Worm (Caenorhabditis elegans) whole organism, L1 larva: Measurements from ENCODE around the gene him-5.

Experiments used
- C16A3.4 ChIP-seq: fragments of 150-350 bp; optimal IDR thresholded peaks from 2 replicates; lab custom pipeline; 2014; ENCODE audit warnings: missing biosample characterization, missing genetic modification characterization
- C34B4.2 ChIP-seq: sonication (generic microtip); optimal IDR thresholded peaks from 2 replicates; lab custom pipeline; 2017; ENCODE audit warnings: mild to moderate bottlenecking, missing genetic modification characterization, missing compliant biosample characterization
- Y116A8C.19 ChIP-seq: sonication (generic microtip); optimal IDR thresholded peaks from 2 replicates; lab custom pipeline; 2016; ENCODE audit warnings: missing compliant biosample characterization, missing genetic modification characterization, borderline replicate concordance
- aly-2 ChIP-seq: fragments of 150-350 bp; optimal IDR thresholded peaks from 2 replicates; lab custom pipeline; 2014; ENCODE audit warnings: missing biosample characterization, missing genetic modification characterization
- blmp-1 ChIP-seq: fragments of 150-350 bp; optimal IDR thresholded peaks from 2 replicates; lab custom pipeline; 2014; ENCODE audit warnings: missing biosample characterization, missing genetic modification characterization
- ceh-82 ChIP-seq, 3 experiments: fragments of 150-350 bp in 1 of 3; sonication (generic microtip) in 2 of 3; optimal IDR thresholded peaks; 2 replicates each; lab custom pipeline; 2014 to 2017; ENCODE audit warnings: missing biosample characterization in 3 of 3, missing genetic modification characterization in 3 of 3
- ceh-88 ChIP-seq: fragments of 200-800 bp; sonication (Bioruptor generic); IDR thresholded peaks from 2 replicates; pipeline ENCODE4 v1.3.6; 2022; ENCODE audit warnings: missing genetic modification characterization, missing compliant biosample characterization
- ceh-90 ChIP-seq: sonication (generic microtip); optimal IDR thresholded peaks from 2 replicates; lab custom pipeline; 2016; ENCODE audit warnings: missing genetic modification characterization, missing compliant biosample characterization
- ces-1 ChIP-seq: fragments of 150-350 bp; optimal IDR thresholded peaks from 2 replicates; lab custom pipeline; 2014; ENCODE audit warnings: missing biosample characterization, missing genetic modification reagents, missing genetic modification characterization
- dpl-1 ChIP-seq, 3 experiments: fragments of 150-350 bp in 2 of 3; sonication (generic microtip) in 1 of 3; optimal IDR thresholded peaks; 2 replicates each; lab custom pipeline; 2014 to 2017; ENCODE audit warnings: missing biosample characterization in 3 of 3, missing genetic modification characterization in 3 of 3, missing genetic modification reagents in 3 of 3
- dsc-1 ChIP-seq: sonication (generic microtip); optimal IDR thresholded peaks from 2 replicates; lab custom pipeline; 2016; ENCODE audit warnings: mild to moderate bottlenecking, missing genetic modification characterization, missing compliant biosample characterization
- efl-1 ChIP-seq, 4 experiments: fragments of 150-350 bp; optimal IDR thresholded peaks in 3 of 4; peaks in 1 of 4; 1 replicate in 1 of 4; 2 replicates in 3 of 4; lab custom pipeline; 2014; ENCODE audit warnings: missing biosample characterization in 2 of 4, missing genetic modification characterization in 2 of 4, missing genetic modification reagents in 2 of 4
- efl-3 ChIP-seq: fragments of 200-800 bp; sonication (Bioruptor generic); optimal IDR thresholded peaks from 2 replicates; lab custom pipeline; 2018; ENCODE audit warnings: mild to moderate bottlenecking, missing genetic modification characterization, missing compliant biosample characterization
- elt-2 ChIP-seq: sonication (generic microtip); optimal IDR thresholded peaks from 2 replicates; lab custom pipeline; 2016; ENCODE audit warnings: missing genetic modification characterization, mild to moderate bottlenecking, inconsistent platforms, missing compliant biosample characterization, missing genetic modification reagents
- elt-3 ChIP-seq, 6 experiments: fragments of 150-350 bp in 1 of 6; sonication (generic microtip); optimal IDR thresholded peaks; 2 replicates each; lab custom pipeline; 2017 to 2018; ENCODE audit warnings: missing biosample characterization in 6 of 6, missing genetic modification characterization in 6 of 6, inconsistent platforms in 1 of 6
- ets-5 ChIP-seq: fragments of 200-800 bp; sonication (Bioruptor generic); IDR thresholded peaks from 2 replicates; pipeline ENCODE4 v1.3.6; 2022; ENCODE audit warnings: missing genetic modification characterization, missing compliant biosample characterization
- fos-1 ChIP-seq: fragments of 150-350 bp; optimal IDR thresholded peaks from 2 replicates; lab custom pipeline; 2014; ENCODE audit warnings: missing biosample characterization, missing genetic modification characterization
- grh-1 ChIP-seq: fragments of 200-800 bp; sonication (Bioruptor generic); IDR thresholded peaks from 2 replicates; pipeline ENCODE4 v1.3.6; 2022; ENCODE audit warnings: missing genetic modification reagents, missing genetic modification characterization, missing compliant biosample characterization
- hlh-4 ChIP-seq: sonication (generic microtip); optimal IDR thresholded peaks from 2 replicates; lab custom pipeline; 2016; ENCODE audit warnings: mild to moderate bottlenecking, missing genetic modification characterization, missing compliant biosample characterization
- irx-1 ChIP-seq: sonication (generic microtip); optimal IDR thresholded peaks from 2 replicates; lab custom pipeline; 2016; ENCODE audit warnings: missing genetic modification characterization, missing compliant biosample characterization
- jun-1 ChIP-seq: fragments of 150-350 bp; optimal IDR thresholded peaks from 2 replicates; lab custom pipeline; 2014; ENCODE audit warnings: missing biosample characterization, missing genetic modification reagents, missing genetic modification characterization
- lin-13 ChIP-seq: fragments of 150-350 bp; optimal IDR thresholded peaks from 2 replicates; lab custom pipeline; 2014; ENCODE audit warnings: missing biosample characterization, missing genetic modification reagents, missing genetic modification characterization
- lin-14 ChIP-seq: fragments of 200-800 bp; sonication (Bioruptor generic); optimal IDR thresholded peaks from 2 replicates; lab custom pipeline; 2018; ENCODE audit warnings: mild to moderate bottlenecking, missing genetic modification characterization, moderate library complexity, missing compliant biosample characterization
- lin-39 ChIP-seq: fragments of 150-350 bp; optimal IDR thresholded peaks from 2 replicates; lab custom pipeline; 2014; ENCODE audit warnings: missing biosample characterization, missing genetic modification reagents, missing genetic modification characterization
- lir-3 ChIP-seq: sonication (generic microtip); optimal IDR thresholded peaks from 2 replicates; lab custom pipeline; 2016; ENCODE audit warnings: mild to moderate bottlenecking, missing genetic modification characterization, moderate library complexity, missing compliant biosample characterization; ENCODE audit not compliant: poor library complexity
- lsy-2 ChIP-seq, 2 experiments: fragments of 150-350 bp; optimal IDR thresholded peaks; 2 replicates each; lab custom pipeline; 2014; ENCODE audit warnings: missing biosample characterization in 2 of 2, missing genetic modification characterization in 2 of 2
- mdl-1 ChIP-seq, 2 experiments: fragments of 150-350 bp; optimal IDR thresholded peaks; 2 replicates each; lab custom pipeline; 2014 to 2017; ENCODE audit warnings: missing biosample characterization in 2 of 2, missing genetic modification characterization in 2 of 2, inconsistent platforms in 1 of 2
- mep-1 ChIP-seq: fragments of 150-350 bp; optimal IDR thresholded peaks from 2 replicates; lab custom pipeline; 2014; ENCODE audit warnings: missing biosample characterization, missing genetic modification characterization
- nhr-19 ChIP-seq: fragments of 200-800 bp; sonication (Bioruptor generic); conservative IDR thresholded peaks from 2 replicates; pipeline ENCODE4 v1.3.6; 2022; ENCODE audit warnings: missing genetic modification characterization, missing compliant biosample characterization
- nhr-20 ChIP-seq: sonication (generic microtip); optimal IDR thresholded peaks from 2 replicates; lab custom pipeline; 2016; ENCODE audit warnings: mild to moderate bottlenecking, missing genetic modification characterization, missing compliant biosample characterization
- nhr-47 ChIP-seq: sonication (generic microtip); optimal IDR thresholded peaks from 2 replicates; lab custom pipeline; 2016; ENCODE audit warnings: mild to moderate bottlenecking, missing genetic modification characterization, moderate library complexity, missing compliant biosample characterization
- nhr-71 ChIP-seq: sonication (generic microtip); optimal IDR thresholded peaks from 2 replicates; lab custom pipeline; 2016; ENCODE audit warnings: mild to moderate bottlenecking, missing genetic modification characterization, moderate library complexity, missing compliant biosample characterization
- nhr-77 ChIP-seq: fragments of 150-350 bp; optimal IDR thresholded peaks from 2 replicates; lab custom pipeline; 2014; ENCODE audit warnings: missing biosample characterization, missing genetic modification characterization
- nhr-84 ChIP-seq: sonication (generic microtip); optimal IDR thresholded peaks from 2 replicates; lab custom pipeline; 2017; ENCODE audit warnings: missing biosample characterization, missing genetic modification characterization
- nhr-85 ChIP-seq: sonication (generic microtip); peaks from one replicate; lab custom pipeline; 2016; ENCODE audit warnings: missing genetic modification characterization, inconsistent platforms, missing compliant biosample characterization
- nhr-90 ChIP-seq: sonication (generic microtip); optimal IDR thresholded peaks from 2 replicates; lab custom pipeline; 2016; ENCODE audit warnings: mild to moderate bottlenecking, missing genetic modification characterization, missing compliant biosample characterization; ENCODE audit not compliant: poor library complexity
- pag-3 ChIP-seq: sonication (generic microtip); optimal IDR thresholded peaks from 2 replicates; lab custom pipeline; 2017; ENCODE audit warnings: missing genetic modification characterization, mild to moderate bottlenecking, missing compliant biosample characterization, antibody characterized with exemption, borderline replicate concordance; ENCODE audit not compliant: insufficient read depth
- skn-1 ChIP-seq: fragments of 150-350 bp; optimal IDR thresholded peaks from 2 replicates; lab custom pipeline; 2014; ENCODE audit warnings: missing biosample characterization, missing genetic modification characterization
- snpc-4 ChIP-seq: fragments of 150-350 bp; optimal IDR thresholded peaks from 2 replicates; lab custom pipeline; 2014; ENCODE audit warnings: missing biosample characterization, missing genetic modification characterization
- snu-23 ChIP-seq: sonication (generic microtip); optimal IDR thresholded peaks from 2 replicates; lab custom pipeline; 2016; ENCODE audit warnings: missing genetic modification characterization, missing compliant biosample characterization
- sox-4 ChIP-seq: sonication (generic microtip); optimal IDR thresholded peaks from 2 replicates; lab custom pipeline; 2016; ENCODE audit warnings: missing genetic modification characterization, missing compliant biosample characterization
- sptf-1 ChIP-seq: fragments of 150-350 bp; optimal IDR thresholded peaks from 2 replicates; lab custom pipeline; 2014; ENCODE audit warnings: missing biosample characterization, missing genetic modification characterization
- sup-37 ChIP-seq: fragments of 200-800 bp; sonication (Bioruptor generic); optimal IDR thresholded peaks from 2 replicates; lab custom pipeline; 2018; ENCODE audit warnings: mild to moderate bottlenecking, missing genetic modification characterization, missing compliant biosample characterization
- tbx-2 ChIP-seq: sonication (generic microtip); optimal IDR thresholded peaks from 2 replicates; lab custom pipeline; 2016; ENCODE audit warnings: missing genetic modification characterization, missing compliant biosample characterization
- unc-130 ChIP-seq: fragments of 150-350 bp; optimal IDR thresholded peaks from 2 replicates; lab custom pipeline; 2017; ENCODE audit warnings: missing biosample characterization, missing genetic modification characterization, inconsistent platforms
- unc-62 ChIP-seq: fragments of 150-350 bp; optimal IDR thresholded peaks from 2 replicates; lab custom pipeline; 2014; ENCODE audit warnings: missing biosample characterization, missing genetic modification reagents, missing genetic modification characterization
- unc-98 ChIP-seq: fragments of 200-800 bp; sonication (Bioruptor generic); IDR thresholded peaks from 2 replicates; pipeline ENCODE4 v1.3.6; 2022; ENCODE audit warnings: missing genetic modification characterization, missing compliant biosample characterization
- vab-15 ChIP-seq: sonication (generic microtip); optimal IDR thresholded peaks from 2 replicates; lab custom pipeline; 2017; ENCODE audit warnings: missing genotype, mild to moderate bottlenecking, missing genetic modification characterization, missing compliant biosample characterization
- xbp-1 ChIP-seq: sonication (generic microtip); optimal IDR thresholded peaks from 2 replicates; lab custom pipeline; 2016; ENCODE audit warnings: missing genetic modification characterization, missing compliant biosample characterization
- ztf-4 ChIP-seq: fragments of 150-350 bp; optimal IDR thresholded peaks from 2 replicates; lab custom pipeline; 2014; ENCODE audit warnings: missing biosample characterization, missing genetic modification characterization

him-5 gene

ce11 chrV:14094546-14094945, 4.3 kb downstream of the him-5 start:
- TF ChIP-seq ztf-4: no peak
- TF ChIP-seq mdl-1 (tag; optimal IDR thresholded peaks at IDR 0.05; lab: Kevin White, UChicago): no peak
- no peak for TF ChIP-seq lin-13 (GFP tag; lab: Kevin White, UChicago)
- TF ChIP-seq sup-37 (GFP tag; lab: Kevin White, UChicago): no peak
- no peak for TF ChIP-seq jun-1 (tag; lab: Kevin White, UChicago)
- no peak for TF ChIP-seq pag-3 (tag; lab: Kevin White, UChicago)
- TF ChIP-seq dsc-1: no peak
- TF ChIP-seq skn-1: no peak
- TF ChIP-seq Y116A8C.19 (tag; lab: Kevin White, UChicago): no peak
- TF ChIP-seq elt-3 (tag; optimal IDR thresholded peaks at IDR 0.05; lab: Kevin White, UChicago): no peak
- TF ChIP-seq dpl-1 (GFP tag; optimal IDR thresholded peaks at IDR 0.05; lab: Kevin White, UChicago): no peak
- no peak for TF ChIP-seq mep-1 (tag; lab: Kevin White, UChicago)
- TF ChIP-seq xbp-1: no peak
- TF ChIP-seq irx-1 (tag; lab: Kevin White, UChicago): no peak

- peak in 1 of 2 experiments; percentile 24 for TF ChIP-seq lsy-2 (tag; optimal IDR thresholded peaks at IDR 0.05; lab: Kevin White, UChicago)
- no peak for TF ChIP-seq lin-39
- TF ChIP-seq nhr-47: peak; percentile 20
- TF ChIP-seq skn-1: no peak
- TF ChIP-seq lir-3 (tag; lab: Kevin White, UChicago): no peak
- no peak for TF ChIP-seq vab-15 (tag; lab: Kevin White, UChicago)
- no peak for TF ChIP-seq elt-2
- peak; percentile 65 for TF ChIP-seq blmp-1 (tag; lab: Kevin White, UChicago)
- no peak for TF ChIP-seq efl-3 (GFP tag; lab: Kevin White, UChicago)
- peak; percentile 56 for TF ChIP-seq tbx-2 (tag; lab: Kevin White, UChicago)
- TF ChIP-seq snpc-4 (tag; lab: Kevin White, UChicago): no peak
- no peak for TF ChIP-seq pag-3 (tag; lab: Kevin White, UChicago)
- no peak for TF ChIP-seq sox-4 (tag; lab: Kevin White, UChicago)
- no peak for TF ChIP-seq ceh-88 (GFP tag; lab: Robert Waterston, UW)
- no peak for TF ChIP-seq jun-1 (tag; lab: Kevin White, UChicago)
- no peak for TF ChIP-seq nhr-84 (tag; lab: Kevin White, UChicago)
- TF ChIP-seq C34B4.2: no peak
- no peak for TF ChIP-seq ces-1 (GFP tag; lab: Kevin White, UChicago)
- TF ChIP-seq nhr-71 (tag; lab: Kevin White, UChicago): peak; percentile 66
- no peak for TF ChIP-seq fos-1 (tag; lab: Kevin White, UChicago)
- no peak for TF ChIP-seq Y116A8C.19 (tag; lab: Kevin White, UChicago)
- TF ChIP-seq efl-1 (optimal IDR thresholded peaks at IDR 0.05; lab: Kevin White, UChicago): no peak
- TF ChIP-seq efl-1 (GFP tag; optimal IDR thresholded peaks at IDR 0.05 in 1 of 2; lab: Kevin White, UChicago): peak in 1 of 2 experiments; percentile 9
- peak; percentile 84 for TF ChIP-seq lin-14 (GFP tag; lab: Kevin White, UChicago)
- no peak for TF ChIP-seq unc-62 (GFP tag; lab: Kevin White, UChicago)
- TF ChIP-seq nhr-19: peak; percentile 23; the same call in 1 of the 2 replicates
- no peak for TF ChIP-seq ceh-90 (tag; lab: Kevin White, UChicago)
- TF ChIP-seq C16A3.4 (tag; lab: Kevin White, UChicago): no peak
- no peak for TF ChIP-seq dsc-1
- TF ChIP-seq elt-3 (tag; optimal IDR thresholded peaks at IDR 0.05; lab: Kevin White, UChicago): peak in 5 of 6 experiments; percentile 55 to 99 (median 70)
- TF ChIP-seq ceh-82 (tag; optimal IDR thresholded peaks at IDR 0.05; lab: Kevin White, UChicago): no peak
- no peak for TF ChIP-seq hlh-4 (tag; lab: Kevin White, UChicago)
- TF ChIP-seq aly-2 (tag; lab: Kevin White, UChicago): no peak
- TF ChIP-seq nhr-77 (tag; lab: Kevin White, UChicago): no peak
- TF ChIP-seq lin-13 (GFP tag; lab: Kevin White, UChicago): no peak
- TF ChIP-seq snu-23 (GFP tag; lab: Kevin White, UChicago): peak; percentile 60
- no peak for TF ChIP-seq ets-5 (GFP tag; lab: Robert Waterston, UW)
- no peak for TF ChIP-seq sptf-1 (tag; lab: Kevin White, UChicago)
- no peak for TF ChIP-seq unc-98
- TF ChIP-seq nhr-90 (tag; lab: Kevin White, UChicago): peak; percentile 46
- TF ChIP-seq dpl-1 (GFP tag; optimal IDR thresholded peaks at IDR 0.05; lab: Kevin White, UChicago): no peak
- TF ChIP-seq nhr-85 (tag; lab: Kevin White, UChicago): peak; percentile 85
- TF ChIP-seq nhr-20 (tag; lab: Kevin White, UChicago): peak; percentile 77
- TF ChIP-seq unc-130: no peak
- peak; percentile 68 for TF ChIP-seq grh-1
Measured at ce11 chrV:14094953-14095352, 4.7 kb downstream of the him-5 start.
